Worm (Caenorhabditis elegans): ENCODE measurements around the gene coh-1.
A peak's percentile ranks its signal among the peaks of the same experiment; 100 is the strongest.

coh-1 gene

ce11 chrX:7474968-7475433 is at the start of gene coh-1:
Gene coh-1, minus strand, starts transcription at chrX:7475018.
- TF ChIP-seq saeg-2 (GFP tag; IDR thresholded peaks at IDR 0.05) (no peak), ZK546.5 (tag; optimal IDR thresholded peaks at IDR 0.05) (no peak), nhr-25 (tag; optimal IDR thresholded peaks at IDR 0.05; ENCODE audit: borderline replicate concordance, insufficient read depth) (peak; percentile 45), pha-4 (GFP tag; IDR thresholded peaks at IDR 0.05) (no peak), pha-4 (tag; optimal IDR thresholded peaks at IDR 0.05) (no peak), F44E2.7 (GFP tag; IDR thresholded peaks at IDR 0.05) (no peak), ceh-20 (GFP tag; IDR thresholded peaks at IDR 0.05) (no peak), fos-1 (tag; optimal IDR thresholded peaks at IDR 0.05) (no peak), vab-7 (GFP tag; IDR thresholded peaks at IDR 0.05) (no peak), cey-2 (tag; optimal IDR thresholded peaks at IDR 0.05; ENCODE audit: borderline replicate concordance, insufficient read depth) (no peak), ceh-62 (tag; optimal IDR thresholded peaks at IDR 0.05) (no peak), F37D6.2 (tag; optimal IDR thresholded peaks at IDR 0.05) (no peak), unc-130 (GFP tag; optimal IDR thresholded peaks at IDR 0.05) (no peak), zip-11 (GFP tag; IDR thresholded peaks at IDR 0.05) (no peak), madf-9 (GFP tag; conservative IDR thresholded peaks at IDR 0.05) (no peak), hmg-1.1 (GFP tag; IDR thresholded peaks at IDR 0.05) (peak; percentile 69), ceh-44 (GFP tag; IDR thresholded peaks at IDR 0.05) (no peak), jun-1 (tag; optimal IDR thresholded peaks at IDR 0.05) (no peak), Y5F2A.4 (GFP tag; optimal IDR thresholded peaks at IDR 0.05) (no peak), sdz-12 (GFP tag; optimal IDR thresholded peaks at IDR 0.05) (no peak), nhr-76 (tag; optimal IDR thresholded peaks at IDR 0.05) (no peak), lin-29 (GFP tag; IDR thresholded peaks at IDR 0.05) (no peak), mdl-1 (tag; optimal IDR thresholded peaks at IDR 0.05) (no peak), ceh-32 (tag; optimal IDR thresholded peaks at IDR 0.05; ENCODE audit: poor library complexity) (no peak), nhr-102 (tag; optimal IDR thresholded peaks at IDR 0.05) (no peak), skn-1 (tag; optimal IDR thresholded peaks at IDR 0.05) (no peak), T26A8.4 (GFP tag; IDR thresholded peaks at IDR 0.05) (no peak), dve-1 (tag; optimal IDR thresholded peaks at IDR 0.05; ENCODE audit: insufficient read depth) (peak; percentile 71), dmd-6 (GFP tag; IDR thresholded peaks at IDR 0.05) (no peak), tra-1 (GFP tag; IDR thresholded peaks at IDR 0.05) (no peak), daf-19 (GFP tag; conservative IDR thresholded peaks at IDR 0.05) (no peak), mxl-2 (GFP tag; conservative IDR thresholded peaks at IDR 0.05) (no peak), nhr-111 (GFP tag; optimal IDR thresholded peaks at IDR 0.05) (no peak), lin-39 (tag; optimal IDR thresholded peaks at IDR 0.05) (no peak), unc-39 (tag; optimal IDR thresholded peaks at IDR 0.05) (no peak), lin-1 (GFP tag; IDR thresholded peaks at IDR 0.05) (no peak), egl-43 (GFP tag; IDR thresholded peaks at IDR 0.05) (no peak), spr-1 (tag; optimal IDR thresholded peaks at IDR 0.05) (no peak), dmd-9 (GFP tag; IDR thresholded peaks at IDR 0.05) (no peak), lin-38 (GFP tag; IDR thresholded peaks at IDR 0.05) (no peak), nhr-77 (tag; optimal IDR thresholded peaks at IDR 0.05) (no peak), nhr-6 (tag; optimal IDR thresholded peaks at IDR 0.05) (peak; percentile 43), F49E8.2 (tag; optimal IDR thresholded peaks at IDR 0.05; ENCODE audit: borderline replicate concordance) (no peak), nhr-28 (tag; optimal IDR thresholded peaks at IDR 0.05) (peak; percentile 43), lin-15B (tag; optimal IDR thresholded peaks at IDR 0.05) (no peak), F10B5.3 (tag; optimal IDR thresholded peaks at IDR 0.05) (no peak), D1046.2 (GFP tag; IDR thresholded peaks at IDR 0.05) (no peak), F26F4.8 (GFP tag; conservative IDR thresholded peaks at IDR 0.05) (no peak), mxl-3 (GFP tag; optimal IDR thresholded peaks at IDR 0.05) (no peak), T20F7.1 (GFP tag; optimal IDR thresholded peaks at IDR 0.05) (no peak), php-3 (GFP tag; IDR thresholded peaks at IDR 0.05) (no peak), Y48G9A.11 (GFP tag; IDR thresholded peaks at IDR 0.05) (no peak)
